Fruit fly (Drosophila melanogaster): ENCODE measurements around the gene COX8.
A peak's percentile ranks its signal among the peaks of the same experiment; 100 is the strongest.

COX8 gene

dm6 chr3L:21509488-21510122 is 29.6 kb downstream of the COX8 start (continued):
- TF ChIP-seq HLH3B (GFP tag; IDR thresholded peaks at IDR 0.05) (peak; percentile 38; the same call in 1 of the 2 replicates), Tbp (GFP tag; optimal IDR thresholded peaks at IDR 0.05) (no peak), peb (GFP tag; IDR thresholded peaks at IDR 0.05) (no peak), CG11504 (tag; optimal IDR thresholded peaks at IDR 0.05) (peak; percentile 62), Sox100B (GFP tag; optimal IDR thresholded peaks at IDR 0.05) (peak; percentile 30), CG4424 (GFP tag; optimal IDR thresholded peaks at IDR 0.05) (peak; percentile 18), Atf-2 (GFP tag; optimal IDR thresholded peaks at IDR 0.05) (peak; percentile 5), Ets65A (GFP tag) (no peak), Med (GFP tag) (peak; percentile 71), NfI (GFP tag; optimal IDR thresholded peaks at IDR 0.05) (peak; percentile 31), CG9609 (GFP tag; optimal IDR thresholded peaks at IDR 0.05) (no peak), E2f1 (GFP tag; IDR thresholded peaks at IDR 0.05) (no peak), CG1233 (GFP tag; optimal IDR thresholded peaks at IDR 0.05) (no peak), knrl (GFP tag; IDR thresholded peaks at IDR 0.05; ENCODE audit: partially characterized antibody) (no peak), CG11085 (GFP tag; IDR thresholded peaks at IDR 0.05) (no peak), bowl (GFP tag; IDR thresholded peaks at IDR 0.05) (no peak), Hr78 (GFP tag; optimal IDR thresholded peaks at IDR 0.05) (peak in 1 of 2 experiments; percentile 57), Dip3 (GFP tag; optimal IDR thresholded peaks at IDR 0.05) (no peak), HLH54F (GFP tag; optimal IDR thresholded peaks at IDR 0.05) (peak; percentile 6), nerfin-2 (GFP tag; IDR thresholded peaks at IDR 0.05; ENCODE audit: partially characterized antibody) (no peak), ab (GFP tag; optimal IDR thresholded peaks at IDR 0.05) (no peak), Lim3 (GFP tag; IDR thresholded peaks at IDR 0.05) (no peak), Opbp (GFP tag; IDR thresholded peaks at IDR 0.05; ENCODE audit: partially characterized antibody) (no peak), lab (GFP tag; optimal IDR thresholded peaks at IDR 0.05) (peak; percentile 67), slou (GFP tag; optimal IDR thresholded peaks at IDR 0.05) (no peak), Jarid2 (GFP tag; optimal IDR thresholded peaks at IDR 0.05) (peak; percentile 36), CG12155 (GFP tag; optimal IDR thresholded peaks at IDR 0.05) (peak; percentile 16), NC2α (GFP tag; optimal IDR thresholded peaks at IDR 0.05) (no peak), CG11696 (GFP tag; IDR thresholded peaks at IDR 0.05) (no peak), CTCF (GFP tag; optimal IDR thresholded peaks at IDR 0.05) (no peak), gsb-n (tag; optimal IDR thresholded peaks at IDR 0.05) (no peak), Myb (GFP tag; optimal IDR thresholded peaks at IDR 0.05) (no peak), CG17385 (GFP tag; optimal IDR thresholded peaks at IDR 0.05) (peak; percentile 31), Atf6 (GFP tag; IDR thresholded peaks at IDR 0.05) (0 out of 2 replicates have a peak, but pooled peaks have one; percentile 18), CG3281 (GFP tag; optimal IDR thresholded peaks at IDR 0.05) (peak; percentile 49), CG18599 (GFP tag; optimal IDR thresholded peaks at IDR 0.05) (peak; percentile 35), CG30431 (GFP tag; optimal IDR thresholded peaks at IDR 0.05) (no peak), slp2 (GFP tag; optimal IDR thresholded peaks at IDR 0.05) (peak; percentile 23), Hand (GFP tag; optimal IDR thresholded peaks at IDR 0.05) (peak; percentile 35), CG3838 (GFP tag; optimal IDR thresholded peaks at IDR 0.05) (no peak), CG14860 (GFP tag; IDR thresholded peaks at IDR 0.05; ENCODE audit: partially characterized antibody) (no peak), sisA (GFP tag; IDR thresholded peaks at IDR 0.05) (no peak), CG8924 (tag; optimal IDR thresholded peaks at IDR 0.05) (no peak), CG12219 (GFP tag; optimal IDR thresholded peaks at IDR 0.05) (peak; percentile 38), Chrac-16 (GFP tag; optimal IDR thresholded peaks at IDR 0.05) (peak; percentile 14), az2 (GFP tag; optimal IDR thresholded peaks at IDR 0.05) (peak; percentile 23), CG18619 (GFP tag; optimal IDR thresholded peaks at IDR 0.05) (no peak), seq (GFP tag; IDR thresholded peaks at IDR 0.05) (no peak), vfl (GFP tag; optimal IDR thresholded peaks at IDR 0.05) (no peak), D19A (tag; optimal IDR thresholded peaks at IDR 0.05) (peak; percentile 32), bbx (GFP tag; IDR thresholded peaks at IDR 0.05; ENCODE audit: partially characterized antibody) (no peak; the same call in 1 of the 2 replicates)

Data from whole organism, embryonic.